Worm (Caenorhabditis elegans) whole organism, late embryonic: Measurements from ENCODE around the gene K07F5.17.

Source experiments
- C08G9.2 ChIP-seq: sonication (generic microtip); optimal IDR thresholded peaks from 2 replicates; lab custom pipeline; 2016; ENCODE audit warnings: mild to moderate bottlenecking, missing genetic modification characterization, moderate library complexity, missing compliant biosample characterization
- F13H6.1 ChIP-seq: sonication (generic microtip); optimal IDR thresholded peaks from 2 replicates; lab custom pipeline; 2016; ENCODE audit warnings: missing genetic modification characterization, missing compliant biosample characterization
- K02D7.2 ChIP-seq: sonication (generic microtip); optimal IDR thresholded peaks from 2 replicates; lab custom pipeline; 2017; ENCODE audit warnings: mild to moderate bottlenecking, missing genetic modification characterization, missing compliant biosample characterization
- K09A11.1 ChIP-seq: sonication (generic microtip); optimal IDR thresholded peaks from 2 replicates; lab custom pipeline; 2017; ENCODE audit warnings: antibody characterized with exemption, mild to moderate bottlenecking, missing genetic modification characterization, missing compliant biosample characterization; ENCODE audit not compliant: insufficient read depth
- ahr-1 ChIP-seq: sonication (generic microtip); optimal IDR thresholded peaks from 2 replicates; lab custom pipeline; 2016; ENCODE audit warnings: missing genetic modification characterization, missing compliant biosample characterization
- ceh-14 ChIP-seq: sonication (generic microtip); optimal IDR thresholded peaks from 2 replicates; lab custom pipeline; 2016; ENCODE audit warnings: missing genotype, missing genetic modification characterization, missing compliant biosample characterization
- ceh-18 ChIP-seq: sonication (generic microtip); optimal IDR thresholded peaks from 2 replicates; lab custom pipeline; 2016; ENCODE audit warnings: missing genetic modification characterization, missing compliant biosample characterization
- ceh-24 ChIP-seq: sonication (generic microtip); optimal IDR thresholded peaks from 2 replicates; lab custom pipeline; 2016; ENCODE audit warnings: mild to moderate bottlenecking, missing genetic modification characterization, missing compliant biosample characterization
- ceh-31 ChIP-seq: sonication (generic microtip); optimal IDR thresholded peaks from 2 replicates; lab custom pipeline; 2016; ENCODE audit warnings: missing genetic modification characterization, missing compliant biosample characterization
- elt-4 ChIP-seq: sonication (generic microtip); optimal IDR thresholded peaks from 2 replicates; lab custom pipeline; 2016; ENCODE audit warnings: missing genetic modification characterization, missing compliant biosample characterization
- ets-4 ChIP-seq: sonication (generic microtip); optimal IDR thresholded peaks from 2 replicates; lab custom pipeline; 2016; ENCODE audit warnings: missing genetic modification characterization, missing compliant biosample characterization
- eyg-1 ChIP-seq: sonication (generic microtip); optimal IDR thresholded peaks from 2 replicates; lab custom pipeline; 2016; ENCODE audit warnings: missing genotype, missing genetic modification characterization, missing compliant biosample characterization
- fax-1 ChIP-seq: sonication (generic microtip); optimal IDR thresholded peaks from 2 replicates; lab custom pipeline; 2016; ENCODE audit warnings: missing genotype, missing genetic modification characterization, missing compliant biosample characterization
- fkh-10 ChIP-seq: fragments of 150-350 bp; optimal IDR thresholded peaks from 2 replicates; lab custom pipeline; 2014; ENCODE audit warnings: missing biosample characterization, missing genetic modification reagents, missing genetic modification characterization
- fkh-6 ChIP-seq: sonication (generic microtip); optimal IDR thresholded peaks from 2 replicates; lab custom pipeline; 2016; ENCODE audit warnings: missing genetic modification characterization, missing compliant biosample characterization
- hlh-13 ChIP-seq: fragments of 200-800 bp; sonication (Bioruptor generic); optimal IDR thresholded peaks from 2 replicates; lab custom pipeline; 2018; ENCODE audit warnings: mild to moderate bottlenecking, missing genetic modification characterization, missing compliant biosample characterization
- hlh-30 ChIP-seq: sonication (generic microtip); optimal IDR thresholded peaks from 2 replicates; lab custom pipeline; 2017; ENCODE audit warnings: antibody characterized with exemption, missing genetic modification characterization, missing compliant biosample characterization; ENCODE audit not compliant: insufficient read depth
- hlh-6 ChIP-seq: sonication (generic microtip); optimal IDR thresholded peaks from 2 replicates; lab custom pipeline; 2016; ENCODE audit warnings: missing genotype, missing genetic modification characterization, missing compliant biosample characterization
- lim-6 ChIP-seq: sonication (generic microtip); optimal IDR thresholded peaks from 2 replicates; lab custom pipeline; 2016; ENCODE audit warnings: missing genetic modification characterization, missing compliant biosample characterization
- lin-11 ChIP-seq: fragments of 200-800 bp; sonication (Bioruptor generic); optimal IDR thresholded peaks from 2 replicates; lab custom pipeline; 2018; ENCODE audit warnings: mild to moderate bottlenecking, missing genetic modification characterization, missing compliant biosample characterization
- nhr-11 ChIP-seq: fragments of 150-350 bp; optimal IDR thresholded peaks from 2 replicates; lab custom pipeline; 2014; ENCODE audit warnings: missing biosample characterization, missing genetic modification characterization
- nhr-232 ChIP-seq: sonication (generic microtip); optimal IDR thresholded peaks from 2 replicates; lab custom pipeline; 2016; ENCODE audit warnings: missing genetic modification characterization, missing compliant biosample characterization
- npax-4 ChIP-seq: sonication (generic microtip); optimal IDR thresholded peaks from 2 replicates; lab custom pipeline; 2016; ENCODE audit warnings: missing genetic modification characterization, missing compliant biosample characterization
- odd-2 ChIP-seq: sonication (generic microtip); optimal IDR thresholded peaks from 2 replicates; lab custom pipeline; 2017; ENCODE audit warnings: antibody characterized with exemption, mild to moderate bottlenecking, missing genetic modification characterization, missing compliant biosample characterization
- pag-3 ChIP-seq: sonication (generic microtip); optimal IDR thresholded peaks from 2 replicates; lab custom pipeline; 2016; ENCODE audit warnings: missing compliant biosample characterization, missing genetic modification characterization, borderline replicate concordance
- pat-9 ChIP-seq: fragments of 200-800 bp; sonication (Bioruptor generic); optimal IDR thresholded peaks from 2 replicates; lab custom pipeline; 2018; ENCODE audit warnings: mild to moderate bottlenecking, missing genetic modification characterization, moderate library complexity, missing compliant biosample characterization
- pax-1 ChIP-seq: fragments of 150-350 bp; optimal IDR thresholded peaks from 2 replicates; lab custom pipeline; 2014; ENCODE audit warnings: missing biosample characterization, missing genetic modification characterization
- pha-2 ChIP-seq: sonication (generic microtip); optimal IDR thresholded peaks from 2 replicates; lab custom pipeline; 2017; ENCODE audit warnings: mild to moderate bottlenecking, missing genetic modification characterization, missing compliant biosample characterization
- pqm-1 ChIP-seq: sonication (generic microtip); optimal IDR thresholded peaks from 2 replicates; lab custom pipeline; 2016; ENCODE audit warnings: missing genetic modification characterization, missing compliant biosample characterization
- sdc-2 ChIP-seq: sonication (generic microtip); optimal IDR thresholded peaks from 2 replicates; lab custom pipeline; 2016; ENCODE audit warnings: missing genotype, missing genetic modification characterization, missing compliant biosample characterization
- sox-2 ChIP-seq: fragments of 200-800 bp; sonication (Bioruptor generic); IDR thresholded peaks from 2 replicates; pipeline ENCODE4 v1.3.6; 2022; ENCODE audit warnings: missing genetic modification reagents, missing genetic modification characterization, missing compliant biosample characterization
- tbx-2 ChIP-seq: sonication (generic microtip); optimal IDR thresholded peaks from 2 replicates; lab custom pipeline; 2016; ENCODE audit warnings: missing genetic modification characterization, missing compliant biosample characterization
- unc-3 ChIP-seq, 2 experiments: fragments of 200-800 bp in 1 of 2; sonication (Bioruptor generic) in 1 of 2; sonication (generic microtip) in 1 of 2; conservative IDR thresholded peaks in 1 of 2; optimal IDR thresholded peaks in 1 of 2; 2 replicates each; pipeline versions ENCODE4 v1.3.6 to Lab custom; 2016 to 2022; ENCODE audit warnings: missing compliant biosample characterization in 2 of 2, missing genetic modification characterization in 2 of 2, missing genetic modification reagents in 1 of 2
- unc-42 ChIP-seq: sonication (generic microtip); optimal IDR thresholded peaks from 2 replicates; lab custom pipeline; 2016; ENCODE audit warnings: missing genotype, missing genetic modification characterization, missing compliant biosample characterization
- unc-86 ChIP-seq: sonication (generic microtip); optimal IDR thresholded peaks from 2 replicates; lab custom pipeline; 2016; ENCODE audit warnings: missing genetic modification characterization, missing compliant biosample characterization
- ztf-16 ChIP-seq: sonication (generic microtip); optimal IDR thresholded peaks from 2 replicates; lab custom pipeline; 2017; ENCODE audit warnings: missing genetic modification characterization, missing compliant biosample characterization

K07F5.17 gene

ce11 chrIV:9842071-9842470 lies at the start of gene K07F5.17:
Gene K07F5.17, plus strand, starts transcription at chrIV:9842371.
- no peak for TF ChIP-seq ets-4 (tag; lab: Kevin White, UChicago)
- TF ChIP-seq sdc-2 = no peak
- TF ChIP-seq K09A11.1 (tag; lab: Kevin White, UChicago) = no peak
- no peak for TF ChIP-seq unc-42 (tag; lab: Kevin White, UChicago)
- no peak for TF ChIP-seq fax-1 (tag; lab: Kevin White, UChicago)
- TF ChIP-seq unc-3 (GFP tag; conservative IDR thresholded peaks at IDR 0.05; lab: Robert Waterston, UW) = no peak
- no peak for TF ChIP-seq unc-3 (tag; optimal IDR thresholded peaks at IDR 0.05; lab: Kevin White, UChicago)
- TF ChIP-seq F13H6.1 (tag; lab: Kevin White, UChicago) = no peak
- no peak for TF ChIP-seq nhr-11 (tag; lab: Kevin White, UChicago)
- no peak for TF ChIP-seq nhr-232 (tag; lab: Kevin White, UChicago)
- no peak for TF ChIP-seq fkh-6 (tag; lab: Kevin White, UChicago)
- TF ChIP-seq odd-2 (tag; lab: Kevin White, UChicago) = no peak
- no peak for TF ChIP-seq unc-86
- TF ChIP-seq pha-2 = no peak
- TF ChIP-seq ztf-16 = no peak
- TF ChIP-seq lim-6 (tag; lab: Kevin White, UChicago) = no peak
- no peak for TF ChIP-seq K02D7.2
- TF ChIP-seq ceh-31 (tag; lab: Kevin White, UChicago) = no peak

ce11 chrIV:9795250-9795649 lies 46.9 kb upstream of the K07F5.17 start:
- no peak for TF ChIP-seq ceh-18 (tag; lab: Kevin White, UChicago)
- TF ChIP-seq ceh-24 = no peak
- no peak for TF ChIP-seq fkh-10
- no peak for TF ChIP-seq odd-2 (tag; lab: Kevin White, UChicago)
- no peak for TF ChIP-seq hlh-13 (GFP tag; lab: Kevin White, UChicago)
- TF ChIP-seq ceh-14 (tag; lab: Kevin White, UChicago) = no peak
- TF ChIP-seq hlh-6 (tag; lab: Kevin White, UChicago) = no peak
- TF ChIP-seq hlh-30 (tag; lab: Kevin White, UChicago) = no peak
- no peak for TF ChIP-seq lin-11 (tag; lab: Kevin White, UChicago)
- no peak for TF ChIP-seq ahr-1

DNA sequence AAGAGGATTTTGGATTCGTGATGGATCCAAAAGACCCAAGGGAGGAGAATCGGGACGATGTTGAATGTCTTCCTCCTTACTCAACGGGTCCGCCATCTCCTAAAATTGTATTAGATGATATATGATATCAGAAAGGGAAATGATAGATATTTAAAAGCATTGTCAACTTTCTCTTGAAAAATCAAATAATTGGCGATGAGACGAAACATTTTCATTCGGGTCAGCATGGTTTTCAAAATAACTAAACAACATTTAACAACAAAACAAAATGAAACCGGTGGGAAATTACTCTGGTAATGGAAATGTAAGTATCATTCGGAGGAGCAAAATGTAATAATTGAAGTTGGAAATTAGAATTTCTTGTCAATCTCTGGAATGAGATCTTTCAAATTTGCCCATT lies 45.7 kb upstream of the K07F5.17 start, which contains the start of gene pis-1:
TSS of gene pis-1 (minus strand) at position 101 of the 400 bp plus-strand sequence.
- no peak for TF ChIP-seq pqm-1 (tag; lab: Kevin White, UChicago)
- TF ChIP-seq nhr-11 (tag; lab: Kevin White, UChicago) = no peak
- TF ChIP-seq sdc-2 = no peak
- no peak for TF ChIP-seq sox-2 (GFP tag; lab: Robert Waterston, UW)
- TF ChIP-seq npax-4 (tag; lab: Kevin White, UChicago) = no peak
- TF ChIP-seq pax-1 = no peak
- TF ChIP-seq ceh-14 (tag; lab: Kevin White, UChicago) = no peak
- TF ChIP-seq hlh-6 (tag; lab: Kevin White, UChicago) = no peak
- no peak for TF ChIP-seq ahr-1
- TF ChIP-seq ceh-24 = no peak
- no peak for TF ChIP-seq C08G9.2 (tag; lab: Kevin White, UChicago)
- no peak for TF ChIP-seq K02D7.2
- no peak for TF ChIP-seq tbx-2 (tag; lab: Kevin White, UChicago)
- no peak for TF ChIP-seq pag-3 (tag; lab: Kevin White, UChicago)
- TF ChIP-seq F13H6.1 (tag; lab: Kevin White, UChicago) = no peak
- no peak for TF ChIP-seq fkh-10
- no peak for TF ChIP-seq ets-4 (tag; lab: Kevin White, UChicago)
- TF ChIP-seq eyg-1 (tag; lab: Kevin White, UChicago) = no peak
- TF ChIP-seq pat-9 = no peak
- no peak for TF ChIP-seq elt-4 (tag; lab: Kevin White, UChicago)
- TF ChIP-seq, all 69 proteins: peak for 0
